Worm (Caenorhabditis elegans) whole organism, L3 larva: Measurements from ENCODE around the gene rcq-5.

Experiments
- ama-1 ChIP-seq: fragments of 150-350 bp; optimal IDR thresholded peaks from 2 replicates; lab custom pipeline; 2018
- ceh-16 ChIP-seq: sonication (generic microtip); optimal IDR thresholded peaks from 2 replicates; lab custom pipeline; 2017; ENCODE audit warnings: missing biosample characterization, missing genetic modification characterization
- nfya-1 ChIP-seq: sonication (generic microtip); optimal IDR thresholded peaks from 2 replicates; lab custom pipeline; 2017; ENCODE audit warnings: missing genetic modification characterization, mild to moderate bottlenecking, missing compliant biosample characterization, antibody characterized with exemption, moderate library complexity; ENCODE audit not compliant: insufficient read depth
- ztf-11 ChIP-seq: fragments of 150-350 bp; optimal IDR thresholded peaks from 2 replicates; lab custom pipeline; 2014; ENCODE audit warnings: missing biosample characterization, missing genetic modification characterization
- ztf-4 ChIP-seq: fragments of 150-350 bp; optimal IDR thresholded peaks from 2 replicates; lab custom pipeline; 2014; ENCODE audit warnings: missing biosample characterization, missing genetic modification characterization

ce11 chrIII:4017527-4017926 lies 40.2 kb downstream of the rcq-5 start, which contains the start of gene tbb-2:
- TF ChIP-seq ceh-16 (tag; lab: Kevin White, UChicago) (no peak), ama-1 (lab: Kevin White, UChicago) (no peak), ztf-4 (tag; lab: Kevin White, UChicago) (no peak), ztf-11 (tag; lab: Kevin White, UChicago) (no peak), nfya-1 (no peak)
